Worm (Caenorhabditis elegans): ENCODE measurements around the gene K07F5.22.

Gene K07F5.22

ce11 chrIV:9824480-9824879, 40.4 kb upstream of the K07F5.22 start, which contains the start of gene catp-6:
catp-6 (minus strand) TSS chrIV:9824580.
- TF ChIP-seq ZK185.1 (tag; optimal IDR thresholded peaks at IDR 0.05; ENCODE audit: poor library complexity, severe bottlenecking) (no peak), K11D2.4 (GFP tag; IDR thresholded peaks at IDR 0.05) (no peak), hlh-12 (tag; optimal IDR thresholded peaks at IDR 0.05) (no peak), mes-4 (tag; optimal IDR thresholded peaks at IDR 0.05) (no peak), F33H1.4 (GFP tag; IDR thresholded peaks at IDR 0.05) (no peak), nfya-1 (tag; optimal IDR thresholded peaks at IDR 0.05; ENCODE audit: borderline replicate concordance, insufficient read depth) (no peak), snpc-3.4 (tag; optimal IDR thresholded peaks at IDR 0.05) (no peak), B0019.2 (GFP tag; conservative IDR thresholded peaks at IDR 0.05) (no peak), Y53G8AR.9 (GFP tag; conservative IDR thresholded peaks at IDR 0.05) (no peak), Y79H2A.3 (GFP tag; conservative IDR thresholded peaks at IDR 0.05) (no peak), snpc-1.3 (tag; optimal IDR thresholded peaks at IDR 0.05; ENCODE audit: insufficient read depth) (no peak), zfh-2 (GFP tag; conservative IDR thresholded peaks at IDR 0.05) (no peak), ama-1 (optimal IDR thresholded peaks at IDR 0.05) (no peak), ama-1 (GFP tag; optimal IDR thresholded peaks at IDR 0.05) (no peak), nhr-27 (tag; optimal IDR thresholded peaks at IDR 0.05) (no peak), F57C9.4 (tag; optimal IDR thresholded peaks at IDR 0.05) (no peak), F55B11.4 (tag; optimal IDR thresholded peaks at IDR 0.05; ENCODE audit: borderline replicate concordance, insufficient read depth) (no peak), pha-4 (tag; optimal IDR thresholded peaks at IDR 0.05) (no peak), madf-3 (GFP tag; IDR thresholded peaks at IDR 0.05) (no peak), F22D6.2 (tag; optimal IDR thresholded peaks at IDR 0.05) (no peak)

DNA sequence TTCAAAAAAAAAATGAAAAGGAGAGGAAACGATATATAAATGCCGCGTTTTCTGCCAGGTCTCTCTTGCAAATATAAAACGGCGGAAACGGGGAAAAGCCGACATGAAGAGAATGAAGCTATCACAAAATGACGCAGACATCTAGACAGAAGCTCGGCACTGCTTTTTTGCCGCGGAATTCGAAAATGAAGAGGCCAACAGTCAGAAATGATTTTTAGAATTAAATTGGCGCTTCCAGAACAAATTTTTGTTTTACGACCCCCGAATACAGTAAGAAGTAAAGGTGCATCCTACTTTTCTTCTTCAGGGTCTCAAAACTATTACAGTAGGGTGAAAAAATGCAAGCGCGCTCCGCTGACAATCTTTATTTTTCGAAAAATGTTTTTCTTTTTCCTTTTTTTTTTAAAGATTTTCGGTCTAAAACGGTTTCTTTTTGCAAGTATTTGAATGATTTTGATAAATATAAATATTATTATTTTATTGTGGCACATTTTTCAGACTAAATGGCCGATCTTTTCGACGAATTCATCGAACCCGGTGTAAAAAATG, 39.6 kb upstream of the K07F5.22 start, which contains the start of gene mtr-4:
Gene mtr-4 (plus strand): TSS at position 499 of the 549 bp plus-strand sequence.
- no peak for TF ChIP-seq akir-1 (GFP tag; optimal IDR thresholded peaks at IDR 0.05)
- no peak for TF ChIP-seq ceh-58 (GFP tag; IDR thresholded peaks at IDR 0.05)
- TF ChIP-seq dpl-1 (GFP tag; optimal IDR thresholded peaks at IDR 0.05) = peak; percentile 45
- TF ChIP-seq F57A8.1 (GFP tag; optimal IDR thresholded peaks at IDR 0.05) = no peak
- TF ChIP-seq mel-28 (tag; optimal IDR thresholded peaks at IDR 0.05; ENCODE audit: borderline replicate concordance) = no peak
- TF ChIP-seq F10E7.11 (tag; optimal IDR thresholded peaks at IDR 0.05) = no peak
- TF ChIP-seq nhr-80 (tag; optimal IDR thresholded peaks at IDR 0.05) = peak; percentile 69
- peak; percentile 98 for TF ChIP-seq lsl-1 (GFP tag; optimal IDR thresholded peaks at IDR 0.05)
- TF ChIP-seq hlh-26 (GFP tag; conservative IDR thresholded peaks at IDR 0.05) = no peak
- no peak for TF ChIP-seq him-1 (tag; optimal IDR thresholded peaks at IDR 0.05)
- no peak for TF ChIP-seq fkh-3 (tag; optimal IDR thresholded peaks at IDR 0.05)
- no peak for TF ChIP-seq ceh-40 (GFP tag; IDR thresholded peaks at IDR 0.05)
- no peak for TF ChIP-seq B0019.2 (GFP tag; conservative IDR thresholded peaks at IDR 0.05)
- TF ChIP-seq F49E8.2 (tag; optimal IDR thresholded peaks at IDR 0.05; ENCODE audit: insufficient read depth) = peak; percentile 47
- no peak for TF ChIP-seq Y79H2A.3 (GFP tag; conservative IDR thresholded peaks at IDR 0.05)
- TF ChIP-seq ztf-22 (GFP tag; optimal IDR thresholded peaks at IDR 0.05) = no peak
- TF ChIP-seq egl-18 (GFP tag; IDR thresholded peaks at IDR 0.05) = no peak
- no peak for TF ChIP-seq bed-1 (GFP tag; IDR thresholded peaks at IDR 0.05)
- TF ChIP-seq bed-2 (GFP tag; IDR thresholded peaks at IDR 0.05) = no peak
- no peak for TF ChIP-seq ccch-3 (GFP tag; optimal IDR thresholded peaks at IDR 0.05)
- no peak for TF ChIP-seq nhr-179 (tag; optimal IDR thresholded peaks at IDR 0.05)
- peak; percentile 40 for TF ChIP-seq attf-3 (GFP tag; conservative IDR thresholded peaks at IDR 0.05)
- TF ChIP-seq dpff-1 (tag; optimal IDR thresholded peaks at IDR 0.05) = no peak
- no peak for TF ChIP-seq ama-1 (optimal IDR thresholded peaks at IDR 0.05)
- TF ChIP-seq ama-1 (GFP tag; optimal IDR thresholded peaks at IDR 0.05) = no peak
- no peak for TF ChIP-seq ztf-26 (tag; optimal IDR thresholded peaks at IDR 0.05)
- no peak for TF ChIP-seq zim-3 (tag; optimal IDR thresholded peaks at IDR 0.05)
- TF ChIP-seq nfya-1 (tag; optimal IDR thresholded peaks at IDR 0.05; ENCODE audit: borderline replicate concordance, insufficient read depth) = no peak
- no peak for TF ChIP-seq T26A5.8 (tag; optimal IDR thresholded peaks at IDR 0.05)
- peak; percentile 8 for TF ChIP-seq snpc-1.3 (tag; optimal IDR thresholded peaks at IDR 0.05; ENCODE audit: insufficient read depth)
- peak; percentile 30 for TF ChIP-seq tbp1 (GFP tag; optimal IDR thresholded peaks at IDR 0.05)
- no peak for TF ChIP-seq ztf-3 (GFP tag; optimal IDR thresholded peaks at IDR 0.05)
- TF ChIP-seq ztf-18 (tag; optimal IDR thresholded peaks at IDR 0.05) = no peak
